Worm (Caenorhabditis elegans): ENCODE measurements around the gene zig-5.

DNA sequence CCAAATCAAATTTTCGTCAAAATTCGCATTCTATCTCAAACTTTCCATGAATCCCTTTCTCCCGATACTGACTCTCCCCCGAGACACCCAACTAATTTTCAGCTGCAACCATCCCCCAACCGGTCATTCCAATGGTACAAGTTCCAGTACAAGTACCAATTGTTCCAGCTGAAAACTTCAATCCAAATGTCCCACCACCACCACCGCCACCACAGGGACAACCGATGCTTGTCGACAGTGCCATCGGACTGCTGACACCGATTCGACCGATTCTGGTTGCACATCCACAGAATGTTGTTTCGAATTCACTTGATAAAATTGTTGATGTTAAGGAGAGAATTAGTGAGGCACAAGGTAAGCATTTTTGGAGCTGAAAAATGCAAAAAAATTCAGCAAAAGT lies 7.8 kb downstream of the zig-5 start:
- no peak for TF ChIP-seq pat-9 (tag; optimal IDR thresholded peaks at IDR 0.05)
- no peak for TF ChIP-seq unc-42 (tag; optimal IDR thresholded peaks at IDR 0.05)
- no peak for TF ChIP-seq ama-1 (optimal IDR thresholded peaks at IDR 0.05)
- TF ChIP-seq fkh-6 (tag; optimal IDR thresholded peaks at IDR 0.05): no peak
- no peak for TF ChIP-seq elt-2 (tag; optimal IDR thresholded peaks at IDR 0.05)

All from whole organism, late embryonic.